Worm (Caenorhabditis elegans): ENCODE results near the gene psd-1.

The psd-1 gene

ce11 chrIII:7272088-7272487, 3.1 kb downstream of the psd-1 start:
- TF ChIP-seq lim-6 (tag; optimal IDR thresholded peaks at IDR 0.05), result no peak
- TF ChIP-seq pros-1 (tag; optimal IDR thresholded peaks at IDR 0.05), result no peak
- TF ChIP-seq odd-2 (tag; optimal IDR thresholded peaks at IDR 0.05), result no peak
- no peak for TF ChIP-seq ceh-14 (tag; optimal IDR thresholded peaks at IDR 0.05)
- no peak for TF ChIP-seq sdc-2 (tag; optimal IDR thresholded peaks at IDR 0.05)
- TF ChIP-seq elt-4 (tag; optimal IDR thresholded peaks at IDR 0.05), result no peak
- no peak for TF ChIP-seq nhr-11 (tag; optimal IDR thresholded peaks at IDR 0.05)
- no peak for TF ChIP-seq pat-9 (tag; optimal IDR thresholded peaks at IDR 0.05)
- TF ChIP-seq elt-2 (tag; optimal IDR thresholded peaks at IDR 0.05), result no peak
- TF ChIP-seq C08G9.2 (tag; optimal IDR thresholded peaks at IDR 0.05), result no peak
- no peak for TF ChIP-seq hlh-8 (tag; optimal IDR thresholded peaks at IDR 0.05)
- peak; percentile 36 for TF ChIP-seq nfya-1 (tag; optimal IDR thresholded peaks at IDR 0.05)
- TF ChIP-seq ceh-9 (tag; optimal IDR thresholded peaks at IDR 0.05), result no peak
- peak; percentile 39 for TF ChIP-seq ceh-34 (tag; optimal IDR thresholded peaks at IDR 0.05)
- TF ChIP-seq K02D7.2 (tag; optimal IDR thresholded peaks at IDR 0.05), result no peak
- TF ChIP-seq ceh-31 (tag; optimal IDR thresholded peaks at IDR 0.05), result peak; percentile 79
- TF ChIP-seq ceh-24 (tag; optimal IDR thresholded peaks at IDR 0.05), result no peak
- peak; percentile 39 for TF ChIP-seq pha-2 (tag; optimal IDR thresholded peaks at IDR 0.05)
- no peak for TF ChIP-seq gmeb-2 (tag; optimal IDR thresholded peaks at IDR 0.05)
- peak; percentile 14 for TF ChIP-seq unc-42 (tag; optimal IDR thresholded peaks at IDR 0.05)
- no peak for TF ChIP-seq ahr-1 (tag; optimal IDR thresholded peaks at IDR 0.05)
- TF ChIP-seq hlh-15 (tag; optimal IDR thresholded peaks at IDR 0.05), result no peak
- no peak for TF ChIP-seq nhr-232 (tag; optimal IDR thresholded peaks at IDR 0.05)
- no peak for TF ChIP-seq lin-11 (tag; optimal IDR thresholded peaks at IDR 0.05)
- no peak for TF ChIP-seq sox-2 (GFP tag; IDR thresholded peaks at IDR 0.05)
- TF ChIP-seq fkh-6 (tag; optimal IDR thresholded peaks at IDR 0.05), result no peak
- TF ChIP-seq hlh-30 (tag; optimal IDR thresholded peaks at IDR 0.05; ENCODE audit: insufficient read depth), result peak; percentile 99
- peak; percentile 27 for TF ChIP-seq ceh-2 (tag; optimal IDR thresholded peaks at IDR 0.05)
- no peak for TF ChIP-seq pag-3 (tag; optimal IDR thresholded peaks at IDR 0.05; ENCODE audit: borderline replicate concordance)
- TF ChIP-seq che-1 (tag; optimal IDR thresholded peaks at IDR 0.05), result no peak
- TF ChIP-seq ceh-30 (tag; optimal IDR thresholded peaks at IDR 0.05), result no peak
- peak; percentile 5 for TF ChIP-seq rnt-1 (tag; optimal IDR thresholded peaks at IDR 0.05)
- peak; percentile 75 for TF ChIP-seq unc-55 (GFP tag; optimal IDR thresholded peaks at IDR 0.05)
- no peak for TF ChIP-seq fkh-10 (GFP tag; optimal IDR thresholded peaks at IDR 0.05)
- TF ChIP-seq ceh-18 (tag; optimal IDR thresholded peaks at IDR 0.05), result no peak
- TF ChIP-seq pqm-1 (tag; optimal IDR thresholded peaks at IDR 0.05), result no peak
- TF ChIP-seq npax-4 (tag; optimal IDR thresholded peaks at IDR 0.05), result no peak
- no peak for TF ChIP-seq tbx-7 (tag; optimal IDR thresholded peaks at IDR 0.05)
- TF ChIP-seq C38D4.7 (GFP tag; optimal IDR thresholded peaks at IDR 0.05), result no peak
- TF ChIP-seq sox-4 (tag; optimal IDR thresholded peaks at IDR 0.05), result no peak
- no peak for TF ChIP-seq ceh-19 (GFP tag; optimal IDR thresholded peaks at IDR 0.05)
- no peak for TF ChIP-seq T23F11.4 (GFP tag; optimal IDR thresholded peaks at IDR 0.05)
- no peak for TF ChIP-seq ceh-45 (GFP tag; IDR thresholded peaks at IDR 0.05)
- TF ChIP-seq K09A11.1 (tag; optimal IDR thresholded peaks at IDR 0.05; ENCODE audit: insufficient read depth), result no peak
- TF ChIP-seq unc-86 (tag; optimal IDR thresholded peaks at IDR 0.05), result no peak
- no peak for TF ChIP-seq fax-1 (tag; optimal IDR thresholded peaks at IDR 0.05)
- TF ChIP-seq ets-4 (tag; optimal IDR thresholded peaks at IDR 0.05), result no peak
- peak; percentile 52 for TF ChIP-seq ref-2 (tag; optimal IDR thresholded peaks at IDR 0.05)
- TF ChIP-seq tbx-2 (tag; optimal IDR thresholded peaks at IDR 0.05), result peak; percentile 62
- TF ChIP-seq hlh-6 (tag; optimal IDR thresholded peaks at IDR 0.05), result no peak
